Worm (Caenorhabditis elegans): ENCODE data around the gene fbxb-98.

ce11 chrII:1844552-1844951, 17.9 kb upstream of the fbxb-98 start:
- no peak for TF ChIP-seq nhr-10 (tag; optimal IDR thresholded peaks at IDR 0.05)
- no peak for TF ChIP-seq peb-1 (tag; optimal IDR thresholded peaks at IDR 0.05)
- no peak for TF ChIP-seq lsy-2 (tag; optimal IDR thresholded peaks at IDR 0.05)
- TF ChIP-seq ztf-11 (tag; optimal IDR thresholded peaks at IDR 0.05): no peak
- TF ChIP-seq unc-39 (tag; optimal IDR thresholded peaks at IDR 0.05): no peak
- no peak for TF ChIP-seq elt-1 (tag; optimal IDR thresholded peaks at IDR 0.05)
